Worm (Caenorhabditis elegans) whole organism, young adult: ENCODE results near the gene fbxb-53.

ENCODE experiments used
- ama-1 ChIP-seq, 3 experiments: fragments of 150-350 bp in 1 of 3; sonication (generic microtip) in 2 of 3; optimal IDR thresholded peaks; 2 replicates each; lab custom pipeline; 2014 to 2018; ENCODE audit warnings: missing biosample characterization in 2 of 3, missing genetic modification characterization in 2 of 3, missing genetic modification reagents in 2 of 3
- chd-7 ChIP-seq: sonication (generic microtip); optimal IDR thresholded peaks from 2 replicates; lab custom pipeline; 2016; ENCODE audit warnings: mild to moderate bottlenecking, missing genetic modification characterization, moderate library complexity, missing compliant biosample characterization

fbxb-53 gene

ce11 chrII:1808217-1808616 lies 51.5 kb downstream of the fbxb-53 start, which contains the start of gene C08F1.8:
TSS of gene C08F1.8 (minus strand) at chrII:1808317.
- no peak for TF ChIP-seq ama-1 (optimal IDR thresholded peaks at IDR 0.05; lab: Kevin White, UChicago)
- TF ChIP-seq ama-1 (GFP tag; optimal IDR thresholded peaks at IDR 0.05; lab: Kevin White, UChicago), result no peak
- no peak for TF ChIP-seq chd-7 (tag; lab: Kevin White, UChicago)
